Worm (Caenorhabditis elegans): ENCODE results near the gene C05C12.5.

DNA sequence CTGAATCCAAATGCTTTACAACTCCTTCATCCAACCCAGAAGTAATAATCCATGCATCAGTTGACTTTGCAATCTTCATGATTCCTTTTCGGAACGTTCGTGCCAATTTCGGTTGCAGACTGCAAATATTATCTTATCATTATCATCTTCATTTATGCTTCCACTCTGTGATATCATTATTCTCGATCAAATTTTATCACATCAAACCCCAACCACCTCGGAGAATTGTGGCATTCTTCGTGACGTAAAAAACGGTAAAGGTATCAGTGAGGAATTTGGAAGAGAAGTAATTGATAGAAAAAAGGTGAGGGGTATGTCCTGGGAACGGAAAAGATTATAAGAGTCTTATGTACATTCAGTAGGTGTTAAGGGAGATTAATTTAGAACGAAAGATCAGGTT is 3.5 kb downstream of the C05C12.5 start:
- TF ChIP-seq nhr-28 (tag; optimal IDR thresholded peaks at IDR 0.05) (no peak), mep-1 (tag; optimal IDR thresholded peaks at IDR 0.05) (no peak), unc-62 (GFP tag; optimal IDR thresholded peaks at IDR 0.05) (no peak)
